Fruit fly (Drosophila melanogaster) whole organism, wandering third instar larva: ENCODE measurements around the gene beta-Spec.

ENCODE experiments used
- Abd-B ChIP-seq: fragments of >200 bp; optimal IDR thresholded peaks from 2 replicates; lab custom pipeline; 2017; ENCODE audit warnings: missing biosample characterization, missing genetic modification characterization
- CG32264 ChIP-seq: fragments of 200-800 bp; sonication (Bioruptor generic); optimal IDR thresholded peaks from 2 replicates; lab custom pipeline; 2016; ENCODE audit warnings: missing biosample characterization, missing genetic modification characterization
- CG9705 ChIP-seq: fragments of 200-800 bp; sonication (Bioruptor generic); optimal IDR thresholded peaks from 2 replicates; lab custom pipeline; 2018; ENCODE audit warnings: missing biosample characterization, mild to moderate bottlenecking, missing genetic modification characterization
- CrebA ChIP-seq: fragments of 200-800 bp; sonication (Bioruptor generic); optimal IDR thresholded peaks from 2 replicates; lab custom pipeline; 2016; ENCODE audit warnings: missing biosample characterization, mild to moderate bottlenecking, missing genetic modification characterization, borderline replicate concordance
- Dfd ChIP-seq: fragments of >200 bp; optimal IDR thresholded peaks from 2 replicates; lab custom pipeline; 2017; ENCODE audit warnings: missing biosample characterization, missing genetic modification characterization
- Dif ChIP-seq: fragments of 200-275, 200-300 bp; sonication (Bioruptor generic); optimal IDR thresholded peaks from 2 replicates; lab custom pipeline; 2018; ENCODE audit warnings: missing biosample characterization, missing genetic modification characterization; ENCODE audit not compliant: partially characterized antibody
- GATAd ChIP-seq: sonication (Bioruptor generic); optimal IDR thresholded peaks from 2 replicates; lab custom pipeline; 2016; ENCODE audit warnings: missing biosample characterization, missing genetic modification characterization
- HLH106 ChIP-seq: fragments of 200-800 bp; optimal IDR thresholded peaks from 3 replicates; lab custom pipeline; 2019; ENCODE audit warnings: missing biosample characterization, mild to moderate bottlenecking, missing genetic modification characterization, moderate library complexity
- Hnf4 ChIP-seq: fragments of 200-800 bp; sonication (Bioruptor generic); optimal IDR thresholded peaks from 2 replicates; lab custom pipeline; 2016; ENCODE audit warnings: missing biosample characterization, mild to moderate bottlenecking, missing genetic modification characterization
- Hr78 ChIP-seq: fragments of >200 bp; optimal IDR thresholded peaks from 2 replicates; lab custom pipeline; 2017; ENCODE audit warnings: missing biosample characterization, missing genetic modification characterization
- Hr83 ChIP-seq: fragments of 200-300 bp; sonication (Bioruptor generic); optimal IDR thresholded peaks from 2 replicates; lab custom pipeline; 2016; ENCODE audit warnings: missing biosample characterization, mild to moderate bottlenecking, missing genetic modification characterization, moderate library complexity; ENCODE audit not compliant: poor library complexity, severe bottlenecking
- Jra ChIP-seq: sonication (Bioruptor generic); optimal IDR thresholded peaks from 2 replicates; lab custom pipeline; 2016; ENCODE audit warnings: missing biosample characterization, missing genetic modification characterization
- Mio ChIP-seq: sonication (Bioruptor generic); optimal IDR thresholded peaks from 2 replicates; lab custom pipeline; 2016; ENCODE audit warnings: missing biosample characterization, missing genetic modification characterization
- Myc ChIP-seq: fragments of >200 bp; optimal IDR thresholded peaks from 2 replicates; lab custom pipeline; 2017
- N ChIP-seq: fragments of >200 bp; optimal IDR thresholded peaks from 2 replicates; lab custom pipeline; 2018; ENCODE audit warnings: missing biosample characterization, missing external identifiers, missing genetic modification characterization
- OdsH ChIP-seq: fragments of 200-800 bp; sonication (Bioruptor generic); optimal IDR thresholded peaks from 2 replicates; lab custom pipeline; 2016; ENCODE audit warnings: missing biosample characterization, mild to moderate bottlenecking, missing genetic modification characterization
- Rel ChIP-seq, 2 experiments: fragments of 200-800 bp; sonication (Bioruptor generic) in 1 of 2; optimal IDR thresholded peaks; 2 replicates in 1 of 2; 3 replicates in 1 of 2; lab custom pipeline; 2016 to 2019; ENCODE audit warnings: mild to moderate bottlenecking in 2 of 2, missing biosample characterization in 2 of 2, missing genetic modification characterization in 2 of 2, moderate library complexity in 1 of 2
- Sp1 ChIP-seq: fragments of 200-800 bp; sonication (Bioruptor generic); optimal IDR thresholded peaks from 3 replicates; lab custom pipeline; 2019; ENCODE audit warnings: missing biosample characterization, mild to moderate bottlenecking, missing genetic modification characterization, moderate library complexity
- Vsx2 ChIP-seq: fragments of 200-300, 225-300 bp; sonication (Bioruptor generic); optimal IDR thresholded peaks from 2 replicates; lab custom pipeline; 2018; ENCODE audit warnings: missing biosample characterization, missing genetic modification characterization; ENCODE audit not compliant: partially characterized antibody
- br ChIP-seq: fragments of 200-800 bp; sonication (Bioruptor generic); optimal IDR thresholded peaks from 2 replicates; lab custom pipeline; 2016; ENCODE audit warnings: missing biosample characterization, missing genetic modification characterization
- brk ChIP-seq: fragments of 200-800 bp; sonication (Bioruptor generic); optimal IDR thresholded peaks from 2 replicates; lab custom pipeline; 2016; ENCODE audit warnings: missing biosample characterization, mild to moderate bottlenecking, missing genetic modification characterization
- dl ChIP-seq, 2 experiments: fragments of 175-275, 200-275 bp in 1 of 2; fragments of 200-275 bp in 1 of 2; sonication (Bioruptor generic); optimal IDR thresholded peaks; lab custom pipeline; 2018; ENCODE audit warnings: mild to moderate bottlenecking in 2 of 2, missing biosample characterization in 2 of 2, missing genetic modification characterization in 2 of 2, moderate library complexity in 2 of 2; ENCODE audit not compliant: partially characterized antibody in 2 of 2, insufficient read depth in 1 of 2
- dmrt93B ChIP-seq: fragments of 200-800 bp; sonication (Bioruptor generic); optimal IDR thresholded peaks from 2 replicates; lab custom pipeline; 2018; ENCODE audit warnings: missing biosample characterization, mild to moderate bottlenecking, missing genetic modification characterization
- dsf ChIP-seq: sonication (Bioruptor generic); optimal IDR thresholded peaks from 2 replicates; lab custom pipeline; 2016; ENCODE audit warnings: missing biosample characterization, missing genetic modification characterization, borderline replicate concordance
- ey ChIP-seq: fragments of 200-800 bp; sonication (Bioruptor generic); optimal IDR thresholded peaks from 2 replicates; lab custom pipeline; 2016; ENCODE audit warnings: missing biosample characterization, missing genetic modification characterization
- foxo ChIP-seq, 2 experiments: fragments of 200-800 bp; sonication (Bioruptor generic); optimal IDR thresholded peaks; 2 replicates in 1 of 2; 3 replicates in 1 of 2; lab custom pipeline; 2016 to 2017; ENCODE audit warnings: missing biosample characterization in 2 of 2, missing genetic modification characterization in 2 of 2
- fru ChIP-seq: fragments of 200-800 bp; sonication (Bioruptor generic); optimal IDR thresholded peaks from 3 replicates; lab custom pipeline; 2016; ENCODE audit warnings: missing biosample characterization, mild to moderate bottlenecking, missing genetic modification characterization
- h ChIP-seq: fragments of 200-800 bp; sonication (Bioruptor generic); optimal IDR thresholded peaks from 3 replicates; lab custom pipeline; 2016; ENCODE audit warnings: missing biosample characterization, mild to moderate bottlenecking, missing genetic modification characterization
- jim ChIP-seq: fragments of 175-275, 200-325 bp; sonication (Bioruptor generic); optimal IDR thresholded peaks from 2 replicates; lab custom pipeline; 2016; ENCODE audit warnings: missing biosample characterization, mild to moderate bottlenecking, missing genetic modification characterization
- lola ChIP-seq: fragments of >200 bp; optimal IDR thresholded peaks from 2 replicates; lab custom pipeline; 2017; ENCODE audit warnings: missing biosample characterization, missing genetic modification characterization
- pan ChIP-seq: fragments of >200 bp; optimal IDR thresholded peaks from 2 replicates; lab custom pipeline; 2017
- psq ChIP-seq: fragments of 200-800 bp; sonication (Bioruptor generic); optimal IDR thresholded peaks from 3 replicates; lab custom pipeline; 2017; ENCODE audit warnings: missing biosample characterization, mild to moderate bottlenecking, missing genetic modification characterization, moderate library complexity
- rgr ChIP-seq: fragments of 200-800 bp; sonication (Bioruptor generic); optimal IDR thresholded peaks from 3 replicates; lab custom pipeline; 2016; ENCODE audit warnings: missing biosample characterization, mild to moderate bottlenecking, missing genetic modification characterization
- sage ChIP-seq: fragments of 200-800 bp; sonication (Bioruptor generic); optimal IDR thresholded peaks from 2 replicates; lab custom pipeline; 2016; ENCODE audit warnings: missing biosample characterization, mild to moderate bottlenecking, missing genetic modification characterization
- sv ChIP-seq: fragments of 200-800 bp; sonication (Bioruptor generic); optimal IDR thresholded peaks from 3 replicates; lab custom pipeline; 2016; ENCODE audit warnings: missing biosample characterization, missing genetic modification characterization
- tai ChIP-seq: sonication (Bioruptor generic); optimal IDR thresholded peaks from 2 replicates; lab custom pipeline; 2016; ENCODE audit warnings: missing biosample characterization, missing genetic modification characterization
- usp ChIP-seq: fragments of >200 bp; optimal IDR thresholded peaks from 2 replicates; lab custom pipeline; 2017; ENCODE audit warnings: missing biosample characterization, missing genetic modification characterization
- woc ChIP-seq: sonication (Bioruptor generic); optimal IDR thresholded peaks from 2 replicates; lab custom pipeline; 2016; ENCODE audit warnings: missing biosample characterization, mild to moderate bottlenecking, missing genetic modification characterization

beta-Spec gene

DNA sequence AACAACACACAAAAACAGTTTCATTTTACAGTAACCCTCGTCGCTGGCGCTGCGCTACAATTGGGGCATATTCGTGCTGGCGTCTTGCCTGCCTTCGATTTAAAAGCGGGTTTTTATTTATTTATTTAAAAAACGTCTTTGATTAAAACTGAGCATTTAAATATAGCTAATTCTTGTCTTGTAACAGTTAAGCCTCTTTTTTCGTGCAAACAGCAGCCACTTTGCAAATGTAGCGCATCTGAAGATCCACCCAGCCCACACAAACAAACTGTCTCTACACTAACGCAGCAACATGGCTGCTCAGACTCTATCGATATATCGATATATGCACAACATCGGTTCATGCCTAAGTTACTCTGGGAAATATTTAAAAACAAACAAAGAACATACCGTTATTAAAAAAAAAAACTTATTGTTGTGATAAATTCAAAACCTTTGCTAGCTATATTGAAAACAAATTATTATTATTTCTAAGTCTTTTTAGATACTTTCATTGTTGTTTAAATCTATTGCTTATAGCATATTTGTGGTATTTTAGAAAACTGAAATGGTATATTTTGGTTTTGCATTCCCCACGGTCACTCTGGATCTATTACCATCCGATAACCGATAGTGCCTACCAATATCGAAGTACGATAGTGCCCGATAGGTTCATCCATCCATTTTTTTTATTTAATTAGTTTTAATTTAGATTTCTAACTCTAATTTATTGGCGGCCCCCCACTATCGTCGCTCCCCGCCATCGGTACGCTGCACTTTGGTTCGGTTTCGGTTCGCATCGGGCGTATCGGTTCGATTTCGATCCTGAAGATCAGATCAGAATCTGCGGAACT lies 45.8 kb downstream of the beta-Spec start, which contains the start of the genes CG8188 and par-6:
CG8188 (minus strand) TSS at position 287 of the 833 bp plus-strand sequence.
par-6 (plus strand) TSS at position 615 of the 833 bp plus-strand sequence.
- TF ChIP-seq br (GFP tag; lab: Kevin White, UChicago), result peak; percentile 88
- peak; percentile 71 for TF ChIP-seq dsf (GFP tag; lab: Kevin White, UChicago)
- TF ChIP-seq foxo (GFP tag; optimal IDR thresholded peaks at IDR 0.05; lab: Kevin White, UChicago), result peak in 1 of 2 experiments; percentile 90
- peak; percentile 80 for TF ChIP-seq dmrt93B (GFP tag; lab: Kevin White, UChicago)
- peak; percentile 23 for TF ChIP-seq sage (GFP tag; lab: Kevin White, UChicago)
- TF ChIP-seq GATAd (GFP tag; lab: Kevin White, UChicago), result peak; percentile 38
- TF ChIP-seq Vsx2 (GFP tag; lab: Kevin White, UChicago), result no peak
- TF ChIP-seq Hr83 (GFP tag; lab: Kevin White, UChicago), result peak; percentile 45
- TF ChIP-seq Sp1 (GFP tag; lab: Kevin White, UChicago), result peak; percentile 85
- TF ChIP-seq OdsH (GFP tag; lab: Kevin White, UChicago), result peak; percentile 78
- peak; percentile 91 for TF ChIP-seq HLH106 (tag; lab: Kevin White, UChicago)
- TF ChIP-seq jim (GFP tag; lab: Kevin White, UChicago), result peak; percentile 8
- no peak for TF ChIP-seq usp (GFP tag; lab: Kevin White, UChicago)
- peak; percentile 74 for TF ChIP-seq psq (GFP tag; lab: Kevin White, UChicago)
- TF ChIP-seq fru (GFP tag; lab: Kevin White, UChicago), result peak; percentile 88
- TF ChIP-seq sv, result peak; percentile 76
- TF ChIP-seq Abd-B (GFP tag; lab: Kevin White, UChicago), result no peak
- TF ChIP-seq h, result peak; percentile 87
- TF ChIP-seq Myc (lab: Kevin White, UChicago), result peak; percentile 84
- peak; percentile 46 for TF ChIP-seq brk (GFP tag; lab: Kevin White, UChicago)
- peak; percentile 85 for TF ChIP-seq rgr (GFP tag; lab: Kevin White, UChicago)
- no peak for TF ChIP-seq CrebA
- TF ChIP-seq Hr78 (GFP tag; lab: Kevin White, UChicago), result no peak
- TF ChIP-seq Jra (GFP tag; lab: Kevin White, UChicago), result peak; percentile 84
- no peak for TF ChIP-seq N (GFP tag; lab: Kevin White, UChicago)
- TF ChIP-seq CG9705 (GFP tag; lab: Kevin White, UChicago), result peak; percentile 87
- TF ChIP-seq Dfd (GFP tag; lab: Kevin White, UChicago), result no peak
- peak; percentile 86 for TF ChIP-seq ey (GFP tag; lab: Kevin White, UChicago)
- TF ChIP-seq dl (GFP tag; optimal IDR thresholded peaks at IDR 0.05; lab: Kevin White, UChicago; ENCODE audit: insufficient read depth in 1 of 2, partially characterized antibody in 2 of 2), result no peak
- peak; percentile 82 for TF ChIP-seq tai
- TF ChIP-seq lola, result no peak
- TF ChIP-seq CG32264 (GFP tag; lab: Kevin White, UChicago), result peak; percentile 60
- peak; percentile 93 for TF ChIP-seq woc (GFP tag; lab: Kevin White, UChicago)
- no peak for TF ChIP-seq Rel (GFP tag; optimal IDR thresholded peaks at IDR 0.05; lab: Kevin White, UChicago)
- TF ChIP-seq Rel (tag; optimal IDR thresholded peaks at IDR 0.05; lab: Kevin White, UChicago), result peak; percentile 74
- TF ChIP-seq Hnf4 (GFP tag; lab: Kevin White, UChicago), result peak; percentile 86
- no peak for TF ChIP-seq pan (lab: Kevin White, UChicago)
- no peak for TF ChIP-seq Mio
- no peak for TF ChIP-seq Dif (GFP tag; lab: Kevin White, UChicago)

dm6 chrX:17707691-17708090 lies 50.5 kb downstream of the beta-Spec start:
- no peak for TF ChIP-seq OdsH (GFP tag; lab: Kevin White, UChicago)
- TF ChIP-seq woc (GFP tag; lab: Kevin White, UChicago), result no peak
- no peak for TF ChIP-seq HLH106 (tag; lab: Kevin White, UChicago)
- TF ChIP-seq Hr78 (GFP tag; lab: Kevin White, UChicago), result no peak
- no peak for TF ChIP-seq Hnf4 (GFP tag; lab: Kevin White, UChicago)
- TF ChIP-seq sage (GFP tag; lab: Kevin White, UChicago), result no peak
- no peak for TF ChIP-seq Myc (lab: Kevin White, UChicago)
- no peak for TF ChIP-seq ey (GFP tag; lab: Kevin White, UChicago)
- TF ChIP-seq dsf (GFP tag; lab: Kevin White, UChicago), result no peak
- no peak for TF ChIP-seq Dif (GFP tag; lab: Kevin White, UChicago)
- TF ChIP-seq lola, result no peak
- no peak for TF ChIP-seq tai
